Worm (Caenorhabditis elegans) whole organism, L4/young adult: ENCODE results near the gene bath-3.
"Not testable (repeated sequence)": the region's sequence is repeated elsewhere in the genome, so short reads cannot be mapped to it uniquely, and the experiment has no call there.

Experiments
- W03F9.2 ChIP-seq: fragments of 150-350 bp; optimal IDR thresholded peaks from 2 replicates; lab custom pipeline; 2014; ENCODE audit warnings: missing biosample characterization, missing genetic modification characterization
- dao-5 ChIP-seq: sonication (generic microtip); optimal IDR thresholded peaks from 2 replicates; lab custom pipeline; 2016; ENCODE audit warnings: missing genotype, missing genetic modification characterization, moderate library complexity, missing compliant biosample characterization
- him-1 ChIP-seq: sonication (generic microtip); optimal IDR thresholded peaks from 2 replicates; lab custom pipeline; 2016; ENCODE audit warnings: missing genotype, missing genetic modification reagents, missing genetic modification characterization, missing compliant biosample characterization

bath-3 gene

ce11 chrII:2030367-2030766, at the start of gene bath-3:
bath-3 (minus strand) TSS chrII:2030467.
- no peak for TF ChIP-seq W03F9.2 (tag; lab: Kevin White, UChicago)
- TF ChIP-seq dao-5 (tag; lab: Kevin White, UChicago), result no peak
- TF ChIP-seq him-1, result no peak

ce11 chrII:2076467-2076866, 46.2 kb upstream of the bath-3 start:
- TF ChIP-seq dao-5 (tag; lab: Kevin White, UChicago) (no peak), W03F9.2 (tag; lab: Kevin White, UChicago) (no peak), him-1 (no peak)

ce11 chrII:2075513-2075912, 45.2 kb upstream of the bath-3 start, which contains the start of gene F07E5.8:
F07E5.8 (minus strand) TSS chrII:2075613.
- no peak for TF ChIP-seq him-1
- no peak for TF ChIP-seq W03F9.2 (tag; lab: Kevin White, UChicago)
- TF ChIP-seq dao-5 (tag; lab: Kevin White, UChicago), result no peak

- TF ChIP-seq W03F9.2 (tag; lab: Kevin White, UChicago), result no peak
- TF ChIP-seq dao-5 (tag; lab: Kevin White, UChicago), result no peak
- TF ChIP-seq him-1, result no peak
Measured at ce11 chrII:2071429-2071828, 41.2 kb upstream of the bath-3 start, which contains the start of gene F07E5.7. F07E5.7 (minus strand) TSS chrII:2071529.

- not testable (repeated sequence) for TF ChIP-seq him-1; dao-5 (tag; lab: Kevin White, UChicago); W03F9.2 (tag; lab: Kevin White, UChicago)
Measured at ce11 chrII:2067451-2068021, 37.3 kb upstream of the bath-3 start, which contains the start of gene F07E5.12. F07E5.12 (plus strand) TSS chrII:2067971.

- no peak for TF ChIP-seq him-1
- no peak for TF ChIP-seq dao-5 (tag; lab: Kevin White, UChicago)
- no peak for TF ChIP-seq W03F9.2 (tag; lab: Kevin White, UChicago)
Measured at ce11 chrII:2064497-2064896, 34.2 kb upstream of the bath-3 start, which contains the start of gene fbxb-6. fbxb-6 (plus strand) TSS chrII:2064797.

ce11 chrII:2063989-2064388, 33.7 kb upstream of the bath-3 start, which contains the start of gene F07E5.13:
F07E5.13 (minus strand) TSS chrII:2064089.
- TF ChIP-seq dao-5 (tag; lab: Kevin White, UChicago) (no peak), him-1 (no peak), W03F9.2 (tag; lab: Kevin White, UChicago) (no peak)

- TF ChIP-seq dao-5 (tag; lab: Kevin White, UChicago), result no peak
- TF ChIP-seq him-1, result no peak
- no peak for TF ChIP-seq W03F9.2 (tag; lab: Kevin White, UChicago)
Measured at ce11 chrII:2058985-2059384, 28.7 kb upstream of the bath-3 start, which contains the start of gene F07E5.5. F07E5.5 (minus strand) TSS chrII:2059070.

ce11 chrII:2051372-2051771, 21.1 kb upstream of the bath-3 start, which contains the start of gene fbxb-35:
fbxb-35 (plus strand) TSS chrII:2051672.
- no peak for TF ChIP-seq him-1
- TF ChIP-seq W03F9.2 (tag; lab: Kevin White, UChicago), result no peak
- TF ChIP-seq dao-5 (tag; lab: Kevin White, UChicago), result no peak

- not testable (repeated sequence) for TF ChIP-seq dao-5 (tag; lab: Kevin White, UChicago); W03F9.2 (tag; lab: Kevin White, UChicago); him-1
Measured at ce11 chrII:2046556-2046955, 16.3 kb upstream of the bath-3 start, which contains the start of gene math-1. math-1 (minus strand) TSS chrII:2046656.

- TF ChIP-seq W03F9.2 (tag; lab: Kevin White, UChicago), result no peak
- TF ChIP-seq dao-5 (tag; lab: Kevin White, UChicago), result no peak
- no peak for TF ChIP-seq him-1
Measured at ce11 chrII:2045505-2045904, 15.2 kb upstream of the bath-3 start, which contains the start of gene bath-24. bath-24 (minus strand) TSS chrII:2045605.

- TF ChIP-seq dao-5 (tag; lab: Kevin White, UChicago), result no peak
- TF ChIP-seq W03F9.2 (tag; lab: Kevin White, UChicago), result no peak
- no peak for TF ChIP-seq him-1
Measured at ce11 chrII:2042447-2042846, 12.2 kb upstream of the bath-3 start, which contains the start of gene bath-20. bath-20 (minus strand) TSS chrII:2042547.

- TF ChIP-seq him-1 (no peak), W03F9.2 (tag; lab: Kevin White, UChicago) (no peak), dao-5 (tag; lab: Kevin White, UChicago) (no peak)
Measured at ce11 chrII:2039288-2039687, 9.0 kb upstream of the bath-3 start, which contains the start of gene bath-19. bath-19 (minus strand) TSS chrII:2039388.

ce11 chrII:2033286-2033685, 3.0 kb upstream of the bath-3 start, which contains the start of gene F59H6.14:
F59H6.14 (plus strand) TSS chrII:2033586.
- TF ChIP-seq dao-5 (tag; lab: Kevin White, UChicago) (no peak), him-1 (no peak), W03F9.2 (tag; lab: Kevin White, UChicago) (no peak)
